Fruit fly (Drosophila melanogaster): Measurements from ENCODE around the gene sNPF.

Gene sNPF

DNA sequence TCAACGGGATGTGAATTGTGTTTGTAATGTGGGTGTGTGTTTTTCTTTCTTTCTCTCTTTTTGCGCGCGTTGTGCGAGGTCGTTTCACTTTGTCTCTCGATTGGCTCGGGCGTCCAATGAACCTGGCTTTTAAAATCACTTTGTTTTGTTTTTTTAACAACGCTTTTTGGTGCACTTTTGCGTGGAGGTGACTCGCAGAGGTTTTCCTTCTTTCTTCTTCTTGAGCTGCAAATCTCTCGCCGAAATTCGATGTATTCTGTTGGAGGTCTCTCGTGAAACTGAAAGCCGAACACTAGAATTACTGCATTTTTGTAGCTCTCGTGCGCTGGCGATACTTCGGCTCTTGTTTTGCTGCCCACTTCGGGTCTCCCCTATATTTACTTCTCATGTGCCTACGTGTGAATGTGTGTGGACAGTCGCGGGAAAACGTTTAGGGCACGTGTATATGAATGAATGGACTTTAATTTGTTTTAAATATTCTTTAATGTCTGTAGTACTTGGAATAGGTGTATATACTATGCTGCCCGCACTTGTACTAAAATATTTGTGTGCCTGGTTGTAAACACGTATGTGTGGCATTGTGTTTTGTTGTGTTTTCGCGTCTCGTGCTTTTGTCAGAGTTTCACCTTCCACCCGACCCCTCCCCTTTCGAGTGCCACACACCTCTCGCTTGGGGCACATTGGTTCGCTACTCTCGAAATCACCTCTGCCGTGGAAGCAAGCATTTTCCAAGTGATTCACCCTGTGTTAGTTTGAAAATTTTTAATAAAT lies 57.3 kb downstream of the sNPF start, which contains the start of gene fok (continued):
- TF ChIP-seq ssp (GFP tag; IDR thresholded peaks at IDR 0.05): peak; percentile 85
- peak; percentile 87 for TF ChIP-seq ase (GFP tag; IDR thresholded peaks at IDR 0.05)
- TF ChIP-seq row (GFP tag; IDR thresholded peaks at IDR 0.05): peak; percentile 99
- peak; percentile 91 for TF ChIP-seq CG9437 (GFP tag; optimal IDR thresholded peaks at IDR 0.05)
- peak; percentile 100 for TF ChIP-seq cwo (GFP tag; optimal IDR thresholded peaks at IDR 0.05)
- peak; percentile 76 for TF ChIP-seq ash1 (GFP tag; optimal IDR thresholded peaks at IDR 0.05)
- peak; percentile 70 for TF ChIP-seq CG15073 (GFP tag; optimal IDR thresholded peaks at IDR 0.05)
- TF ChIP-seq Six4 (GFP tag; optimal IDR thresholded peaks at IDR 0.05): peak; percentile 92
- no peak for TF ChIP-seq CG34224 (GFP tag; IDR thresholded peaks at IDR 0.05; ENCODE audit: partially characterized antibody)
- TF ChIP-seq sim (GFP tag; IDR thresholded peaks at IDR 0.05): peak; percentile 86
- TF ChIP-seq lbe (GFP tag; optimal IDR thresholded peaks at IDR 0.05): peak; percentile 98
- peak; percentile 84 for TF ChIP-seq CG4282 (GFP tag; optimal IDR thresholded peaks at IDR 0.05)
- TF ChIP-seq sens (GFP tag): peak; percentile 99
- TF ChIP-seq CG12236 (GFP tag; optimal IDR thresholded peaks at IDR 0.05): peak; percentile 87
- TF ChIP-seq ro (GFP tag; IDR thresholded peaks at IDR 0.05): peak; percentile 86
- peak; percentile 45; the same call in 1 of the 2 replicates for TF ChIP-seq dati (GFP tag; IDR thresholded peaks at IDR 0.05)
- peak; percentile 97 for TF ChIP-seq seq (GFP tag; IDR thresholded peaks at IDR 0.05)
- TF ChIP-seq Bteb2 (GFP tag; optimal IDR thresholded peaks at IDR 0.05): peak; percentile 95
- peak; percentile 93 for TF ChIP-seq twi (tag; optimal IDR thresholded peaks at IDR 0.05)
- TF ChIP-seq CG9609 (GFP tag; optimal IDR thresholded peaks at IDR 0.05): peak; percentile 92
- peak; percentile 97 for TF ChIP-seq PHDP (tag; optimal IDR thresholded peaks at IDR 0.05)
- TF ChIP-seq ap (GFP tag; IDR thresholded peaks at IDR 0.05): peak; percentile 84
- TF ChIP-seq CG6791 (GFP tag; IDR thresholded peaks at IDR 0.05; ENCODE audit: partially characterized antibody): 0 out of 3 replicates have a peak, but pooled peaks have one; percentile 40
- peak; percentile 92 for TF ChIP-seq Oaz (GFP tag; IDR thresholded peaks at IDR 0.05)
- TF ChIP-seq Antp (GFP tag; optimal IDR thresholded peaks at IDR 0.05): peak; percentile 93
- TF ChIP-seq Xbp1 (GFP tag; optimal IDR thresholded peaks at IDR 0.05): peak; percentile 96
- peak; percentile 90 for TF ChIP-seq CG3838 (GFP tag; optimal IDR thresholded peaks at IDR 0.05)
- peak; percentile 97 for TF ChIP-seq salm (tag; optimal IDR thresholded peaks at IDR 0.05)
- TF ChIP-seq pnt (GFP tag; optimal IDR thresholded peaks at IDR 0.05): peak; percentile 93
- peak; percentile 97 for TF ChIP-seq Ptx1 (GFP tag; IDR thresholded peaks at IDR 0.05)
- peak; percentile 90 for TF ChIP-seq CG8359 (GFP tag; optimal IDR thresholded peaks at IDR 0.05; ENCODE audit: borderline replicate concordance)
- peak; percentile 22 for TF ChIP-seq BEAF-32 (GFP tag; optimal IDR thresholded peaks at IDR 0.05)
- peak; percentile 89 for TF ChIP-seq CG6272 (GFP tag; IDR thresholded peaks at IDR 0.05)
- peak; percentile 97 for TF ChIP-seq nmo (GFP tag; optimal IDR thresholded peaks at IDR 0.05)
- TF ChIP-seq Ets65A (GFP tag): peak; percentile 98
- peak; percentile 92 for TF ChIP-seq Nf-YC (tag; optimal IDR thresholded peaks at IDR 0.05)
- TF ChIP-seq CG11085 (GFP tag; IDR thresholded peaks at IDR 0.05): peak; percentile 79
- peak; percentile 33; the same call in 1 of the 3 replicates for TF ChIP-seq knrl (GFP tag; IDR thresholded peaks at IDR 0.05; ENCODE audit: partially characterized antibody)
- peak; percentile 89 for TF ChIP-seq CG10274 (GFP tag; optimal IDR thresholded peaks at IDR 0.05)
- TF ChIP-seq ewg (GFP tag; optimal IDR thresholded peaks at IDR 0.05): peak; percentile 91
- peak; percentile 90 for TF ChIP-seq CG7271 (tag; optimal IDR thresholded peaks at IDR 0.05)
- TF ChIP-seq schlank (tag; optimal IDR thresholded peaks at IDR 0.05): peak; percentile 94
- TF ChIP-seq CG1603 (tag; optimal IDR thresholded peaks at IDR 0.05): peak; percentile 83
- peak; percentile 90 for TF ChIP-seq dmrt11E (tag; optimal IDR thresholded peaks at IDR 0.05)
- no peak for TF ChIP-seq CG1832 (GFP tag; optimal IDR thresholded peaks at IDR 0.05)
- peak; percentile 93 for TF ChIP-seq fd3F (GFP tag; optimal IDR thresholded peaks at IDR 0.05)
- peak; percentile 35 for TF ChIP-seq zf30C (GFP tag; optimal IDR thresholded peaks at IDR 0.05)
- TF ChIP-seq CG11247 (GFP tag; IDR thresholded peaks at IDR 0.05): peak; percentile 98
- no peak for TF ChIP-seq hth (optimal IDR thresholded peaks at IDR 0.05)

All from whole organism, embryonic.